Worm (Caenorhabditis elegans): ENCODE data around the gene pmp-1.

pmp-1 gene

ce11 chrII:6877881-6878280 is 5.7 kb downstream of the pmp-1 start:
- TF ChIP-seq lsy-2 (tag; optimal IDR thresholded peaks at IDR 0.05) (no peak), nhr-2 (tag; optimal IDR thresholded peaks at IDR 0.05) (no peak), tbx-8 (GFP tag; optimal IDR thresholded peaks at IDR 0.05) (no peak), sem-2 (GFP tag; optimal IDR thresholded peaks at IDR 0.05) (no peak), elt-3 (tag; optimal IDR thresholded peaks at IDR 0.05) (no peak), ztf-11 (tag; optimal IDR thresholded peaks at IDR 0.05) (no peak), unc-120 (tag; optimal IDR thresholded peaks at IDR 0.05; ENCODE audit: poor library complexity, severe bottlenecking) (no peak), hlh-1 (tag; optimal IDR thresholded peaks at IDR 0.05) (no peak), mep-1 (tag; optimal IDR thresholded peaks at IDR 0.05) (no peak), blmp-1 (tag; optimal IDR thresholded peaks at IDR 0.05) (no peak), nhr-28 (tag; optimal IDR thresholded peaks at IDR 0.05) (no peak), elt-1 (tag; optimal IDR thresholded peaks at IDR 0.05; ENCODE audit: borderline replicate concordance, insufficient read depth) (no peak), mls-2 (tag; optimal IDR thresholded peaks at IDR 0.05) (no peak), ceh-43 (GFP tag; optimal IDR thresholded peaks at IDR 0.05) (no peak), ceh-39 (tag; optimal IDR thresholded peaks at IDR 0.05) (no peak), drap-1 (GFP tag; optimal IDR thresholded peaks at IDR 0.05) (no peak), unc-39 (tag; optimal IDR thresholded peaks at IDR 0.05) (no peak), nhr-237 (tag; optimal IDR thresholded peaks at IDR 0.05) (no peak)

- no peak for TF ChIP-seq M03D4.4 (tag; optimal IDR thresholded peaks at IDR 0.05)
- no peak for TF ChIP-seq nhr-76 (tag; optimal IDR thresholded peaks at IDR 0.05)
- no peak for TF ChIP-seq ces-1 (GFP tag; optimal IDR thresholded peaks at IDR 0.05)
- no peak for TF ChIP-seq unc-39 (tag; optimal IDR thresholded peaks at IDR 0.05)
- TF ChIP-seq elt-3 (tag; optimal IDR thresholded peaks at IDR 0.05), result no peak
- TF ChIP-seq ceh-39 (tag; optimal IDR thresholded peaks at IDR 0.05), result no peak
- TF ChIP-seq ceh-83 (GFP tag; optimal IDR thresholded peaks at IDR 0.05), result no peak
- no peak for TF ChIP-seq unc-62 (GFP tag; optimal IDR thresholded peaks at IDR 0.05)
- TF ChIP-seq bed-3 (GFP tag; optimal IDR thresholded peaks at IDR 0.05), result no peak
- no peak for TF ChIP-seq zip-8 (tag; optimal IDR thresholded peaks at IDR 0.05)
- no peak for TF ChIP-seq ceh-43 (GFP tag; optimal IDR thresholded peaks at IDR 0.05)
- TF ChIP-seq nhr-2 (tag; optimal IDR thresholded peaks at IDR 0.05), result no peak
- TF ChIP-seq lin-32 (GFP tag; optimal IDR thresholded peaks at IDR 0.05), result no peak
- no peak for TF ChIP-seq ztf-11 (tag; optimal IDR thresholded peaks at IDR 0.05)
These were observed 6.6 kb downstream of the pmp-1 start, which contains the start of gene slc-36.5 for ce11 chrII:6876957-6877356. slc-36.5 (minus strand) TSS chrII:6877057.

ce11 chrII:6872493-6872892 is 11.1 kb downstream of the pmp-1 start, which contains the start of gene C44B7.5:
C44B7.5 (minus strand) TSS chrII:6872593.
- TF ChIP-seq snpc-4 (tag; optimal IDR thresholded peaks at IDR 0.05), result no peak
- TF ChIP-seq ceh-43 (GFP tag; optimal IDR thresholded peaks at IDR 0.05), result no peak
- no peak for TF ChIP-seq sptf-1 (tag; optimal IDR thresholded peaks at IDR 0.05)
- TF ChIP-seq nhr-76 (tag; optimal IDR thresholded peaks at IDR 0.05), result no peak
- no peak for TF ChIP-seq unc-62 (GFP tag; optimal IDR thresholded peaks at IDR 0.05)
- TF ChIP-seq unc-39 (tag; optimal IDR thresholded peaks at IDR 0.05), result no peak
- TF ChIP-seq flh-1 (GFP tag; optimal IDR thresholded peaks at IDR 0.05), result no peak
- no peak for TF ChIP-seq lin-13 (tag; optimal IDR thresholded peaks at IDR 0.05)

- TF ChIP-seq hlh-1 (tag; optimal IDR thresholded peaks at IDR 0.05) (peak; percentile 62), lin-32 (GFP tag; optimal IDR thresholded peaks at IDR 0.05) (no peak)
These were observed 12.8 kb downstream of the pmp-1 start, which contains the start of gene clhm-1 for ce11 chrII:6870803-6871202. clhm-1 (minus strand) TSS chrII:6871009.

- TF ChIP-seq lin-13 (tag; optimal IDR thresholded peaks at IDR 0.05), result no peak
- no peak for TF ChIP-seq mls-2 (tag; optimal IDR thresholded peaks at IDR 0.05)
- no peak for TF ChIP-seq flh-1 (GFP tag; optimal IDR thresholded peaks at IDR 0.05)
- no peak for TF ChIP-seq lsy-2 (tag; optimal IDR thresholded peaks at IDR 0.05)
- no peak for TF ChIP-seq elt-1 (tag; optimal IDR thresholded peaks at IDR 0.05; ENCODE audit: borderline replicate concordance, insufficient read depth)
- TF ChIP-seq mep-1 (tag; optimal IDR thresholded peaks at IDR 0.05), result no peak
- no peak for TF ChIP-seq ztf-11 (tag; optimal IDR thresholded peaks at IDR 0.05)
- TF ChIP-seq pha-4 (tag; optimal IDR thresholded peaks at IDR 0.05), result no peak
- no peak for TF ChIP-seq unc-120 (tag; optimal IDR thresholded peaks at IDR 0.05; ENCODE audit: poor library complexity, severe bottlenecking)
- no peak for TF ChIP-seq nhr-76 (tag; optimal IDR thresholded peaks at IDR 0.05)
- TF ChIP-seq cnd-1 (tag; optimal IDR thresholded peaks at IDR 0.05), result no peak
- no peak for TF ChIP-seq bed-3 (GFP tag; optimal IDR thresholded peaks at IDR 0.05)
These were observed 19.9 kb downstream of the pmp-1 start, which contains the start of gene aff-1 for ce11 chrII:6863652-6864051. aff-1 (minus strand) TSS chrII:6863752.

Measured in whole organism, mixed stage, embryonic.